Worm (Caenorhabditis elegans) whole organism, early embryonic: ENCODE results near the gene egl-18.
A peak's percentile ranks its signal among the peaks of the same experiment; 100 is the strongest.

Experiments
- B0310.2 ChIP-seq: sonication (generic microtip); optimal IDR thresholded peaks from 2 replicates; lab custom pipeline; 2016; ENCODE audit warnings: mild to moderate bottlenecking, missing genetic modification characterization, missing compliant biosample characterization
- F13C5.2 ChIP-seq: sonication (generic microtip); optimal IDR thresholded peaks from 2 replicates; lab custom pipeline; 2017; ENCODE audit warnings: mild to moderate bottlenecking, missing genetic modification characterization, inconsistent platforms, missing compliant biosample characterization
- aly-1 ChIP-seq: sonication (generic microtip); optimal IDR thresholded peaks from 2 replicates; lab custom pipeline; 2016; ENCODE audit warnings: missing genetic modification characterization, missing compliant biosample characterization
- ama-1 ChIP-seq: fragments of 150-350 bp; optimal IDR thresholded peaks from 2 replicates; lab custom pipeline; 2014
- ceh-13 ChIP-seq: fragments of 200-800 bp; sonication (Bioruptor generic); optimal IDR thresholded peaks from 2 replicates; lab custom pipeline; 2018; ENCODE audit warnings: mild to moderate bottlenecking, missing genetic modification characterization, missing compliant biosample characterization
- ceh-36 ChIP-seq: sonication (generic microtip); optimal IDR thresholded peaks from 2 replicates; lab custom pipeline; 2016; ENCODE audit warnings: missing genetic modification characterization, inconsistent platforms, missing compliant biosample characterization
- ets-7 ChIP-seq: sonication (generic microtip); optimal IDR thresholded peaks from 2 replicates; lab custom pipeline; 2016; ENCODE audit warnings: missing genotype, missing genetic modification characterization, missing compliant biosample characterization
- flt-1 ChIP-seq: fragments of 200-800 bp; sonication (Bioruptor generic); IDR thresholded peaks from 2 replicates; pipeline ENCODE4 v1.3.6; 2022; ENCODE audit warnings: missing genetic modification characterization, missing compliant biosample characterization
- hmbx-1 ChIP-seq: sonication (generic microtip); optimal IDR thresholded peaks from 2 replicates; lab custom pipeline; 2016; ENCODE audit warnings: mild to moderate bottlenecking, missing genetic modification characterization, missing compliant biosample characterization
- hmg-4 ChIP-seq: fragments of 200-800 bp; sonication (Bioruptor generic); optimal IDR thresholded peaks from 2 replicates; lab custom pipeline; 2018; ENCODE audit warnings: mild to moderate bottlenecking, missing genetic modification characterization, missing compliant biosample characterization
- hnd-1 ChIP-seq: sonication (generic microtip); optimal IDR thresholded peaks from 2 replicates; lab custom pipeline; 2016; ENCODE audit warnings: missing genetic modification characterization, missing compliant biosample characterization
- pes-1 ChIP-seq: fragments of 200-800 bp; sonication (Bioruptor generic); IDR thresholded peaks from 2 replicates; pipeline ENCODE4 v1.3.6; 2022; ENCODE audit warnings: missing genetic modification reagents, missing genetic modification characterization, missing compliant biosample characterization
- scrt-1 ChIP-seq: fragments of 200-800 bp; sonication (Bioruptor generic); IDR thresholded peaks from 2 replicates; pipeline ENCODE4 v1.3.6; 2022; ENCODE audit warnings: missing genetic modification characterization, missing compliant biosample characterization
- sea-1 ChIP-seq: fragments of 200-800 bp; sonication (Bioruptor generic); conservative IDR thresholded peaks from 2 replicates; pipeline ENCODE4 v1.3.6; 2022; ENCODE audit warnings: missing genetic modification characterization, missing compliant biosample characterization
- tbx-11 ChIP-seq: fragments of 200-800 bp; sonication (Bioruptor generic); IDR thresholded peaks from 2 replicates; pipeline ENCODE4 v1.3.6; 2022; ENCODE audit warnings: missing genetic modification characterization, missing compliant biosample characterization
- tbx-37 ChIP-seq: fragments of 200-800 bp; sonication (Bioruptor generic); conservative IDR thresholded peaks from 2 replicates; pipeline ENCODE4 v1.3.6; 2022; ENCODE audit warnings: missing genetic modification reagents, missing genetic modification characterization, missing compliant biosample characterization
- tra-4 ChIP-seq: sonication (generic microtip); optimal IDR thresholded peaks from 2 replicates; lab custom pipeline; 2017; ENCODE audit warnings: missing genetic modification characterization, missing compliant biosample characterization

The egl-18 gene

ce11 chrIV:1916247-1916646, 14.1 kb downstream of the egl-18 start:
- TF ChIP-seq ets-7 (no peak), ceh-36 (tag; lab: Kevin White, UChicago) (no peak), hmg-4 (GFP tag; lab: Kevin White, UChicago) (peak; percentile 2)

ce11 chrIV:1917819-1918218, 15.7 kb downstream of the egl-18 start, which contains the start of gene elt-6:
elt-6 (plus strand) TSS chrIV:1917977.
- TF ChIP-seq pes-1 (peak; percentile 41; the same call in 1 of the 2 replicates), hmg-4 (GFP tag; lab: Kevin White, UChicago) (peak; percentile 10), ets-7 (no peak)

- TF ChIP-seq B0310.2 (tag; lab: Kevin White, UChicago) (no peak), ceh-36 (tag; lab: Kevin White, UChicago) (peak; percentile 73), F13C5.2 (tag; lab: Kevin White, UChicago) (no peak), hnd-1 (tag; lab: Kevin White, UChicago) (no peak), ceh-13 (GFP tag; lab: Kevin White, UChicago) (no peak), scrt-1 (GFP tag; lab: Robert Waterston, UW) (no peak), pes-1 (no peak)
Observed at ce11 chrIV:1920513-1920912, 18.4 kb downstream of the egl-18 start.

ce11 chrIV:1923722-1924121, 21.6 kb downstream of the egl-18 start, which contains the start of gene denn-4:
denn-4 (plus strand) TSS chrIV:1924001.
- no peak for TF ChIP-seq ceh-36 (tag; lab: Kevin White, UChicago)
- TF ChIP-seq hmg-4 (GFP tag; lab: Kevin White, UChicago), result no peak
- TF ChIP-seq aly-1 (tag; lab: Kevin White, UChicago), result no peak
- TF ChIP-seq hmbx-1 (tag; lab: Kevin White, UChicago), result no peak

- TF ChIP-seq tra-4, result no peak
- no peak for TF ChIP-seq B0310.2 (tag; lab: Kevin White, UChicago)
- TF ChIP-seq scrt-1 (GFP tag; lab: Robert Waterston, UW), result no peak
- TF ChIP-seq F13C5.2 (tag; lab: Kevin White, UChicago), result no peak
- no peak for TF ChIP-seq ets-7
- TF ChIP-seq ceh-13 (GFP tag; lab: Kevin White, UChicago), result no peak
- no peak for TF ChIP-seq ceh-36 (tag; lab: Kevin White, UChicago)
- TF ChIP-seq pes-1, result no peak
- TF ChIP-seq hmbx-1 (tag; lab: Kevin White, UChicago), result no peak
- TF ChIP-seq sea-1 (GFP tag; lab: Robert Waterston, UW), result no peak
- no peak for TF ChIP-seq hnd-1 (tag; lab: Kevin White, UChicago)
Observed at ce11 chrIV:1924178-1924577, 22.1 kb downstream of the egl-18 start.

- no peak for TF ChIP-seq tbx-37 (GFP tag; lab: Robert Waterston, UW)
- TF ChIP-seq ceh-13 (GFP tag; lab: Kevin White, UChicago), result no peak
- TF ChIP-seq B0310.2 (tag; lab: Kevin White, UChicago), result no peak
- TF ChIP-seq sea-1 (GFP tag; lab: Robert Waterston, UW), result no peak
- TF ChIP-seq pes-1, result no peak
- TF ChIP-seq hmbx-1 (tag; lab: Kevin White, UChicago), result no peak
- no peak for TF ChIP-seq hmg-4 (GFP tag; lab: Kevin White, UChicago)
- no peak for TF ChIP-seq ceh-36 (tag; lab: Kevin White, UChicago)
- no peak for TF ChIP-seq ets-7
- no peak for TF ChIP-seq aly-1 (tag; lab: Kevin White, UChicago)
- no peak for TF ChIP-seq ama-1 (lab: Kevin White, UChicago)
- no peak for TF ChIP-seq flt-1 (GFP tag; lab: Robert Waterston, UW)
- TF ChIP-seq scrt-1 (GFP tag; lab: Robert Waterston, UW), result no peak
- TF ChIP-seq hnd-1 (tag; lab: Kevin White, UChicago), result no peak
- TF ChIP-seq tbx-11 (GFP tag; lab: Robert Waterston, UW), result no peak
- no peak for TF ChIP-seq tra-4
- no peak for TF ChIP-seq F13C5.2 (tag; lab: Kevin White, UChicago)
Observed at ce11 chrIV:1945200-1945599, 43.1 kb downstream of the egl-18 start.

- TF ChIP-seq ama-1 (lab: Kevin White, UChicago) (no peak), tbx-37 (GFP tag; lab: Robert Waterston, UW) (no peak), ets-7 (no peak), ceh-36 (tag; lab: Kevin White, UChicago) (no peak), B0310.2 (tag; lab: Kevin White, UChicago) (no peak), tbx-11 (GFP tag; lab: Robert Waterston, UW) (no peak), ceh-13 (GFP tag; lab: Kevin White, UChicago) (no peak), scrt-1 (GFP tag; lab: Robert Waterston, UW) (no peak), pes-1 (no peak), flt-1 (GFP tag; lab: Robert Waterston, UW) (no peak), hmbx-1 (tag; lab: Kevin White, UChicago) (no peak), F13C5.2 (tag; lab: Kevin White, UChicago) (no peak), tra-4 (no peak), sea-1 (GFP tag; lab: Robert Waterston, UW) (no peak), aly-1 (tag; lab: Kevin White, UChicago) (no peak), hnd-1 (tag; lab: Kevin White, UChicago) (no peak), hmg-4 (GFP tag; lab: Kevin White, UChicago) (no peak)
Observed at ce11 chrIV:1947891-1948290, 45.8 kb downstream of the egl-18 start, which contains the start of gene tsen-54. tsen-54 (plus strand) TSS chrIV:1948191.

- TF ChIP-seq ceh-36 (tag; lab: Kevin White, UChicago), result peak; percentile 91
Observed at ce11 chrIV:1949870-1950269, 47.7 kb downstream of the egl-18 start.
